Worm (Caenorhabditis elegans) whole organism, L1 larva: ENCODE results near the gene ZK287.7.
A peak's percentile ranks its signal among the peaks of the same experiment; 100 is the strongest.

ENCODE experiments used
- C04F5.9 ChIP-seq: sonication (generic microtip); optimal IDR thresholded peaks from 2 replicates; lab custom pipeline; 2016; ENCODE audit warnings: missing genetic modification characterization, missing compliant biosample characterization
- C34B4.2 ChIP-seq: sonication (generic microtip); optimal IDR thresholded peaks from 2 replicates; lab custom pipeline; 2017; ENCODE audit warnings: mild to moderate bottlenecking, missing genetic modification characterization, missing compliant biosample characterization
- F16B12.6 ChIP-seq: fragments of 150-350 bp; optimal IDR thresholded peaks from 2 replicates; lab custom pipeline; 2014; ENCODE audit warnings: missing biosample characterization, missing genetic modification characterization
- Y116A8C.19 ChIP-seq: sonication (generic microtip); optimal IDR thresholded peaks from 2 replicates; lab custom pipeline; 2016; ENCODE audit warnings: missing compliant biosample characterization, missing genetic modification characterization, borderline replicate concordance
- alr-1 ChIP-seq: fragments of 200-800 bp; sonication (Bioruptor generic); optimal IDR thresholded peaks from 2 replicates; lab custom pipeline; 2018; ENCODE audit warnings: borderline replicate concordance, mild to moderate bottlenecking, missing genetic modification characterization, missing compliant biosample characterization
- aly-2 ChIP-seq: fragments of 150-350 bp; optimal IDR thresholded peaks from 2 replicates; lab custom pipeline; 2014; ENCODE audit warnings: missing biosample characterization, missing genetic modification characterization
- blmp-1 ChIP-seq: fragments of 150-350 bp; optimal IDR thresholded peaks from 2 replicates; lab custom pipeline; 2014; ENCODE audit warnings: missing biosample characterization, missing genetic modification characterization
- ceh-63 ChIP-seq: fragments of 200-800 bp; sonication (Bioruptor generic); optimal IDR thresholded peaks from 2 replicates; lab custom pipeline; 2018; ENCODE audit warnings: mild to moderate bottlenecking, missing genetic modification characterization, missing compliant biosample characterization
- ceh-8 ChIP-seq: fragments of 200-800 bp; sonication (Bioruptor generic); optimal IDR thresholded peaks from 2 replicates; lab custom pipeline; 2018; ENCODE audit warnings: mild to moderate bottlenecking, missing genetic modification characterization, moderate library complexity, missing compliant biosample characterization
- ceh-82 ChIP-seq, 3 experiments: fragments of 150-350 bp in 1 of 3; sonication (generic microtip) in 2 of 3; optimal IDR thresholded peaks; 2 replicates each; lab custom pipeline; 2014 to 2017; ENCODE audit warnings: missing biosample characterization in 3 of 3, missing genetic modification characterization in 3 of 3
- ceh-88 ChIP-seq: fragments of 200-800 bp; sonication (Bioruptor generic); IDR thresholded peaks from 2 replicates; pipeline ENCODE4 v1.3.6; 2022; ENCODE audit warnings: missing genetic modification characterization, missing compliant biosample characterization
- ces-1 ChIP-seq: fragments of 150-350 bp; optimal IDR thresholded peaks from 2 replicates; lab custom pipeline; 2014; ENCODE audit warnings: missing biosample characterization, missing genetic modification reagents, missing genetic modification characterization
- dpl-1 ChIP-seq, 3 experiments: fragments of 150-350 bp in 2 of 3; sonication (generic microtip) in 1 of 3; optimal IDR thresholded peaks; 2 replicates each; lab custom pipeline; 2014 to 2017; ENCODE audit warnings: missing biosample characterization in 3 of 3, missing genetic modification characterization in 3 of 3, missing genetic modification reagents in 3 of 3
- efl-1 ChIP-seq, 4 experiments: fragments of 150-350 bp; optimal IDR thresholded peaks in 3 of 4; peaks in 1 of 4; 1 replicate in 1 of 4; 2 replicates in 3 of 4; lab custom pipeline; 2014; ENCODE audit warnings: missing biosample characterization in 2 of 4, missing genetic modification characterization in 2 of 4, missing genetic modification reagents in 2 of 4
- efl-3 ChIP-seq: fragments of 200-800 bp; sonication (Bioruptor generic); optimal IDR thresholded peaks from 2 replicates; lab custom pipeline; 2018; ENCODE audit warnings: mild to moderate bottlenecking, missing genetic modification characterization, missing compliant biosample characterization
- egl-13 ChIP-seq: sonication (generic microtip); optimal IDR thresholded peaks from 2 replicates; lab custom pipeline; 2016; ENCODE audit warnings: missing genotype, missing genetic modification reagents, missing genetic modification characterization, missing compliant biosample characterization
- egl-27 ChIP-seq, 2 experiments: fragments of 150-350 bp in 1 of 2; sonication (generic microtip); optimal IDR thresholded peaks; 3 replicates each; lab custom pipeline; 2017 to 2018; ENCODE audit warnings: missing biosample characterization in 2 of 2, missing genetic modification characterization in 2 of 2, missing genetic modification reagents in 2 of 2
- elt-2 ChIP-seq: sonication (generic microtip); optimal IDR thresholded peaks from 2 replicates; lab custom pipeline; 2016; ENCODE audit warnings: missing genetic modification characterization, mild to moderate bottlenecking, inconsistent platforms, missing compliant biosample characterization, missing genetic modification reagents
- elt-3 ChIP-seq, 6 experiments: fragments of 150-350 bp in 1 of 6; sonication (generic microtip); optimal IDR thresholded peaks; 2 replicates each; lab custom pipeline; 2017 to 2018; ENCODE audit warnings: missing biosample characterization in 6 of 6, missing genetic modification characterization in 6 of 6, inconsistent platforms in 1 of 6
- fkh-4 ChIP-seq: sonication (generic microtip); optimal IDR thresholded peaks from 2 replicates; lab custom pipeline; 2016; ENCODE audit warnings: missing compliant biosample characterization, missing genetic modification characterization, borderline replicate concordance
- fkh-8 ChIP-seq: sonication (generic microtip); optimal IDR thresholded peaks from 2 replicates; lab custom pipeline; 2016; ENCODE audit warnings: mild to moderate bottlenecking, missing genetic modification characterization, missing compliant biosample characterization
- grh-1 ChIP-seq: fragments of 200-800 bp; sonication (Bioruptor generic); IDR thresholded peaks from 2 replicates; pipeline ENCODE4 v1.3.6; 2022; ENCODE audit warnings: missing genetic modification reagents, missing genetic modification characterization, missing compliant biosample characterization
- hpl-2 ChIP-seq: fragments of 150-350 bp; optimal IDR thresholded peaks from 2 replicates; lab custom pipeline; 2014; ENCODE audit warnings: missing biosample characterization, missing genetic modification reagents, missing genetic modification characterization
- irx-1 ChIP-seq: sonication (generic microtip); optimal IDR thresholded peaks from 2 replicates; lab custom pipeline; 2016; ENCODE audit warnings: missing genetic modification characterization, missing compliant biosample characterization
- isw-1 ChIP-seq: fragments of 200-800 bp; sonication (Bioruptor generic); IDR thresholded peaks from 2 replicates; pipeline ENCODE4 v1.3.6; 2022; ENCODE audit warnings: missing genetic modification characterization, missing compliant biosample characterization
- lin-15B ChIP-seq: fragments of 150-350 bp; sonication (generic microtip); optimal IDR thresholded peaks from 3 replicates; lab custom pipeline; 2014; ENCODE audit warnings: missing biosample characterization, missing genetic modification characterization
- lin-39 ChIP-seq: fragments of 150-350 bp; optimal IDR thresholded peaks from 2 replicates; lab custom pipeline; 2014; ENCODE audit warnings: missing biosample characterization, missing genetic modification reagents, missing genetic modification characterization
- lir-3 ChIP-seq: sonication (generic microtip); optimal IDR thresholded peaks from 2 replicates; lab custom pipeline; 2016; ENCODE audit warnings: mild to moderate bottlenecking, missing genetic modification characterization, moderate library complexity, missing compliant biosample characterization; ENCODE audit not compliant: poor library complexity
- lsy-2 ChIP-seq, 2 experiments: fragments of 150-350 bp; optimal IDR thresholded peaks; 2 replicates each; lab custom pipeline; 2014; ENCODE audit warnings: missing biosample characterization in 2 of 2, missing genetic modification characterization in 2 of 2
- mab-9 ChIP-seq: fragments of 200-800 bp; sonication (Bioruptor generic); IDR thresholded peaks from 2 replicates; pipeline ENCODE4 v1.3.6; 2022; ENCODE audit warnings: missing genetic modification reagents, missing genetic modification characterization, missing compliant biosample characterization
- mef-2 ChIP-seq: fragments of 150-350 bp; optimal IDR thresholded peaks from 2 replicates; lab custom pipeline; 2014; ENCODE audit warnings: missing biosample characterization, missing genetic modification characterization
- mep-1 ChIP-seq: fragments of 150-350 bp; optimal IDR thresholded peaks from 2 replicates; lab custom pipeline; 2014; ENCODE audit warnings: missing biosample characterization, missing genetic modification characterization
- nhr-11 ChIP-seq: fragments of 150-350 bp; optimal IDR thresholded peaks from 2 replicates; lab custom pipeline; 2014; ENCODE audit warnings: missing biosample characterization, missing genetic modification characterization
- nhr-12 ChIP-seq: sonication (generic microtip); optimal IDR thresholded peaks from 2 replicates; lab custom pipeline; 2017; ENCODE audit warnings: missing biosample characterization, missing genetic modification characterization
- nhr-20 ChIP-seq: sonication (generic microtip); optimal IDR thresholded peaks from 2 replicates; lab custom pipeline; 2016; ENCODE audit warnings: mild to moderate bottlenecking, missing genetic modification characterization, missing compliant biosample characterization
- nhr-237 ChIP-seq: fragments of 150-350 bp; optimal IDR thresholded peaks from 2 replicates; lab custom pipeline; 2014; ENCODE audit warnings: missing biosample characterization, missing genetic modification characterization
- nhr-71 ChIP-seq: sonication (generic microtip); optimal IDR thresholded peaks from 2 replicates; lab custom pipeline; 2016; ENCODE audit warnings: mild to moderate bottlenecking, missing genetic modification characterization, moderate library complexity, missing compliant biosample characterization
- pag-3 ChIP-seq: sonication (generic microtip); optimal IDR thresholded peaks from 2 replicates; lab custom pipeline; 2017; ENCODE audit warnings: missing genetic modification characterization, mild to moderate bottlenecking, missing compliant biosample characterization, antibody characterized with exemption, borderline replicate concordance; ENCODE audit not compliant: insufficient read depth
- pax-3 ChIP-seq: fragments of 200-800 bp; sonication (Bioruptor generic); optimal IDR thresholded peaks from 2 replicates; lab custom pipeline; 2018; ENCODE audit warnings: mild to moderate bottlenecking, missing genetic modification characterization, moderate library complexity, missing compliant biosample characterization
- pqm-1 ChIP-seq: sonication (generic microtip); optimal IDR thresholded peaks from 3 replicates; lab custom pipeline; 2017; ENCODE audit warnings: missing biosample characterization, missing genetic modification characterization
- skn-1 ChIP-seq: fragments of 150-350 bp; optimal IDR thresholded peaks from 2 replicates; lab custom pipeline; 2014; ENCODE audit warnings: missing biosample characterization, missing genetic modification characterization
- sox-4 ChIP-seq: sonication (generic microtip); optimal IDR thresholded peaks from 2 replicates; lab custom pipeline; 2016; ENCODE audit warnings: missing genetic modification characterization, missing compliant biosample characterization
- sptf-1 ChIP-seq: fragments of 150-350 bp; optimal IDR thresholded peaks from 2 replicates; lab custom pipeline; 2014; ENCODE audit warnings: missing biosample characterization, missing genetic modification characterization
- sup-37 ChIP-seq: fragments of 200-800 bp; sonication (Bioruptor generic); optimal IDR thresholded peaks from 2 replicates; lab custom pipeline; 2018; ENCODE audit warnings: mild to moderate bottlenecking, missing genetic modification characterization, missing compliant biosample characterization
- tbx-2 ChIP-seq: sonication (generic microtip); optimal IDR thresholded peaks from 2 replicates; lab custom pipeline; 2016; ENCODE audit warnings: missing genetic modification characterization, missing compliant biosample characterization
- tlp-1 ChIP-seq: fragments of 150-350 bp; optimal IDR thresholded peaks from 2 replicates; lab custom pipeline; 2014; ENCODE audit warnings: missing biosample characterization, missing genetic modification characterization
- unc-130 ChIP-seq: fragments of 150-350 bp; optimal IDR thresholded peaks from 2 replicates; lab custom pipeline; 2017; ENCODE audit warnings: missing biosample characterization, missing genetic modification characterization, inconsistent platforms
- unc-86 ChIP-seq: sonication (generic microtip); optimal IDR thresholded peaks from 2 replicates; lab custom pipeline; 2016; ENCODE audit warnings: missing genetic modification characterization, missing compliant biosample characterization
- zag-1 ChIP-seq: fragments of 150-350 bp; optimal IDR thresholded peaks from 2 replicates; lab custom pipeline; 2014; ENCODE audit warnings: missing biosample characterization, missing genetic modification characterization
- ztf-11 ChIP-seq, 2 experiments: sonication (generic microtip); optimal IDR thresholded peaks; 2 replicates each; lab custom pipeline; 2016 to 2017; ENCODE audit warnings: missing genetic modification characterization in 2 of 2, missing biosample characterization in 1 of 2, missing compliant biosample characterization in 1 of 2
- ztf-4 ChIP-seq: fragments of 150-350 bp; optimal IDR thresholded peaks from 2 replicates; lab custom pipeline; 2014; ENCODE audit warnings: missing biosample characterization, missing genetic modification characterization

Gene ZK287.7

ce11 chrV:9733920-9734454 lies 41.1 kb downstream of the ZK287.7 start, which contains the start of gene cal-7:
TSS of gene cal-7 (plus strand) at chrV:9734103.
- TF ChIP-seq ceh-63 (GFP tag; lab: Kevin White, UChicago) (no peak), lin-15B (no peak), C34B4.2 (tag; lab: Kevin White, UChicago) (no peak), ceh-88 (GFP tag; lab: Robert Waterston, UW) (no peak), skn-1 (tag; lab: Kevin White, UChicago) (no peak), zag-1 (tag; lab: Kevin White, UChicago) (no peak), efl-3 (GFP tag; lab: Kevin White, UChicago) (no peak), grh-1 (GFP tag; lab: Robert Waterston, UW) (no peak), Y116A8C.19 (no peak), sup-37 (GFP tag; lab: Kevin White, UChicago) (no peak), elt-2 (tag; lab: Kevin White, UChicago) (no peak), sox-4 (no peak), nhr-71 (tag; lab: Kevin White, UChicago) (peak; percentile 5), lin-39 (tag; lab: Kevin White, UChicago) (no peak), dpl-1 (GFP tag; optimal IDR thresholded peaks at IDR 0.05; lab: Kevin White, UChicago) (no peak), lsy-2 (tag; optimal IDR thresholded peaks at IDR 0.05; lab: Kevin White, UChicago) (peak in 1 of 2 experiments; percentile 24), pax-3 (no peak), sptf-1 (tag; lab: Kevin White, UChicago) (no peak), ces-1 (GFP tag; lab: Kevin White, UChicago) (no peak), pag-3 (no peak), isw-1 (GFP tag; lab: Robert Waterston, UW) (no peak), nhr-237 (tag; lab: Kevin White, UChicago) (no peak), fkh-8 (peak; percentile 2), alr-1 (tag; lab: Kevin White, UChicago) (no peak), irx-1 (tag; lab: Kevin White, UChicago) (no peak), egl-27 (tag; optimal IDR thresholded peaks at IDR 0.05; lab: Kevin White, UChicago) (no peak), lir-3 (tag; lab: Kevin White, UChicago) (no peak), nhr-12 (tag; lab: Kevin White, UChicago) (no peak), mef-2 (tag; lab: Kevin White, UChicago) (no peak), unc-86 (no peak), tbx-2 (tag; lab: Kevin White, UChicago) (no peak), hpl-2 (GFP tag; lab: Kevin White, UChicago) (no peak), C04F5.9 (tag; lab: Kevin White, UChicago) (no peak), ceh-82 (tag; optimal IDR thresholded peaks at IDR 0.05; lab: Kevin White, UChicago) (no peak), nhr-11 (no peak), tlp-1 (tag; lab: Kevin White, UChicago) (no peak), aly-2 (peak; percentile 10), pqm-1 (no peak), nhr-20 (tag; lab: Kevin White, UChicago) (no peak), mab-9 (GFP tag; lab: Robert Waterston, UW) (no peak), unc-130 (no peak), fkh-4 (tag; lab: Kevin White, UChicago) (no peak), ceh-8 (GFP tag; lab: Kevin White, UChicago) (no peak), mep-1 (tag; lab: Kevin White, UChicago) (no peak), ztf-4 (tag; lab: Kevin White, UChicago) (peak; percentile 35), blmp-1 (tag; lab: Kevin White, UChicago) (no peak), egl-13 (tag; lab: Kevin White, UChicago) (peak; percentile 1), elt-3 (tag; optimal IDR thresholded peaks at IDR 0.05; lab: Kevin White, UChicago) (no peak), F16B12.6 (tag; lab: Kevin White, UChicago) (no peak), ztf-11 (tag; optimal IDR thresholded peaks at IDR 0.05; lab: Kevin White, UChicago) (no peak), efl-1 (optimal IDR thresholded peaks at IDR 0.05; lab: Kevin White, UChicago) (no peak), efl-1 (GFP tag; optimal IDR thresholded peaks at IDR 0.05 in 1 of 2; lab: Kevin White, UChicago) (no peak)
